Fruit fly (Drosophila melanogaster): ENCODE results near the gene CG45116.

CG45116 gene

dm6 chr3L:22727739-22728335 is 28.6 kb downstream of the CG45116 start, which contains the start of the genes CG14450 and CG11367:
CG14450 (minus strand) TSS chr3L:22727789.
CG11367 (plus strand) TSS chr3L:22728111.
- TF ChIP-seq Rel (GFP tag; optimal IDR thresholded peaks at IDR 0.05) (no peak), Rel (tag; optimal IDR thresholded peaks at IDR 0.05) (peak; percentile 33), CrebA (GFP tag; optimal IDR thresholded peaks at IDR 0.05; ENCODE audit: borderline replicate concordance) (no peak), woc (GFP tag; optimal IDR thresholded peaks at IDR 0.05) (peak; percentile 64), Hnf4 (GFP tag; optimal IDR thresholded peaks at IDR 0.05) (no peak), sage (GFP tag; optimal IDR thresholded peaks at IDR 0.05) (peak; percentile 35), usp (GFP tag; optimal IDR thresholded peaks at IDR 0.05) (no peak), Hr83 (GFP tag; optimal IDR thresholded peaks at IDR 0.05; ENCODE audit: poor library complexity, severe bottlenecking) (peak; percentile 33), Dfd (GFP tag; optimal IDR thresholded peaks at IDR 0.05) (no peak), lola (GFP tag; optimal IDR thresholded peaks at IDR 0.05) (no peak), Vsx2 (GFP tag; optimal IDR thresholded peaks at IDR 0.05; ENCODE audit: partially characterized antibody) (peak; percentile 79), OdsH (GFP tag; optimal IDR thresholded peaks at IDR 0.05) (no peak), tai (GFP tag; optimal IDR thresholded peaks at IDR 0.05) (no peak), N (GFP tag; optimal IDR thresholded peaks at IDR 0.05) (no peak), foxo (GFP tag; optimal IDR thresholded peaks at IDR 0.05) (no peak), brk (GFP tag; optimal IDR thresholded peaks at IDR 0.05) (no peak), dl (GFP tag; optimal IDR thresholded peaks at IDR 0.05; ENCODE audit: insufficient read depth in 1 of 2, partially characterized antibody in 2 of 2) (peak; percentile 2 to 55), Hr78 (GFP tag; optimal IDR thresholded peaks at IDR 0.05) (no peak), Mio (GFP tag; optimal IDR thresholded peaks at IDR 0.05) (no peak), pan (optimal IDR thresholded peaks at IDR 0.05) (no peak), Dif (GFP tag; optimal IDR thresholded peaks at IDR 0.05; ENCODE audit: partially characterized antibody) (peak; percentile 74), CG32264 (GFP tag; optimal IDR thresholded peaks at IDR 0.05) (no peak), Jra (GFP tag; optimal IDR thresholded peaks at IDR 0.05) (no peak), CG9705 (GFP tag; optimal IDR thresholded peaks at IDR 0.05) (peak; percentile 10), Sp1 (GFP tag; optimal IDR thresholded peaks at IDR 0.05) (no peak), HLH106 (tag; optimal IDR thresholded peaks at IDR 0.05) (peak; percentile 30), GATAd (GFP tag; optimal IDR thresholded peaks at IDR 0.05) (no peak), h (GFP tag; optimal IDR thresholded peaks at IDR 0.05) (peak; percentile 52), Myc (optimal IDR thresholded peaks at IDR 0.05) (peak; percentile 95), jim (GFP tag; optimal IDR thresholded peaks at IDR 0.05) (no peak), dmrt93B (GFP tag; optimal IDR thresholded peaks at IDR 0.05) (no peak), sv (GFP tag; optimal IDR thresholded peaks at IDR 0.05) (no peak)

DNA sequence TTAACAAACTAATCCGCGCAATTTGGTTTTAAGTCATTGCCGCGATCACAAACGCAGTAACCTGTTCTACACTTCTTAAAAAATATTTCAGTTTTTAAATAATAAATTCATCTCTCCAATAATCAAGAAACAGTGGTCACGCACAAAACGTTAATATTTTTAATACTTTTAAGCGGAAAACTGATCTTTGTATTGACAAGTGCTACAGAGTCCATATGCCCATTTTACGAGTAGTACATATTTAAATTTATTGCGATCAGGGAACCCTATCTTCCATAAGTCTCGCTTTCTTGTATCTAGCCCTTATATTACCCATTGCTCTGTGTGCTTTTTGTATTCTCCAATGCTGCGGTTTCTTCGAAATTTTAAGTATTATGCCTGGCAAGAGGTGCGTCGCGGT is 30.2 kb downstream of the CG45116 start, which contains the start of gene CG32454:
CG32454 (plus strand) TSS at position 301 of the 400 bp plus-strand sequence.
- TF ChIP-seq h (GFP tag; optimal IDR thresholded peaks at IDR 0.05): no peak
- TF ChIP-seq CG9705 (GFP tag; optimal IDR thresholded peaks at IDR 0.05): no peak
- no peak for TF ChIP-seq ey (GFP tag; optimal IDR thresholded peaks at IDR 0.05)
- no peak for TF ChIP-seq rgr (GFP tag; optimal IDR thresholded peaks at IDR 0.05)
- no peak for TF ChIP-seq Vsx2 (GFP tag; optimal IDR thresholded peaks at IDR 0.05; ENCODE audit: partially characterized antibody)
- no peak for TF ChIP-seq jim (GFP tag; optimal IDR thresholded peaks at IDR 0.05)
- no peak for TF ChIP-seq CG32264 (GFP tag; optimal IDR thresholded peaks at IDR 0.05)
- TF ChIP-seq Mio (GFP tag; optimal IDR thresholded peaks at IDR 0.05): no peak
- TF ChIP-seq HLH106 (tag; optimal IDR thresholded peaks at IDR 0.05): no peak

DNA sequence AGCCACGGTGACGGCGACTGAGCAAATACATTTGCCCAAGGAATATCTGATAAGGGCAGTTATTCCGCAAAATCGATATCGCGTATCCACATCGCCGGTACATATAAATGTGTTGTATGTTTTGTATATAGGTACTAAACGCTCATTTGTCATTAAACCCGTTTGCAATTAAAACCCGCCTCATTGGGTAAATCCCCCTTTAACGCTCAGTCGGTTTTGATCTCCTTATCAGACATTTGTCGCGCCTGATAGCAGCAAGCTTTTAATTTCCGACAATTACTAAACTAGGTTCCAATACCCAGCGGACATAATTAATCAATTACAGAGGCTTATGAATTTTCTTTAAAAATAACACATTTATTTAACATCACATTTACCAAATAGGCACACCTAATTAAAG is 32.2 kb downstream of the CG45116 start:
- TF ChIP-seq tai (GFP tag; optimal IDR thresholded peaks at IDR 0.05): no peak
- TF ChIP-seq Mio (GFP tag; optimal IDR thresholded peaks at IDR 0.05): no peak
- no peak for TF ChIP-seq pan (optimal IDR thresholded peaks at IDR 0.05)
- no peak for TF ChIP-seq CG32264 (GFP tag; optimal IDR thresholded peaks at IDR 0.05)
- TF ChIP-seq Rel (GFP tag; optimal IDR thresholded peaks at IDR 0.05): no peak
- peak; percentile 92 for TF ChIP-seq Rel (tag; optimal IDR thresholded peaks at IDR 0.05)
- no peak for TF ChIP-seq Dfd (GFP tag; optimal IDR thresholded peaks at IDR 0.05)

DNA sequence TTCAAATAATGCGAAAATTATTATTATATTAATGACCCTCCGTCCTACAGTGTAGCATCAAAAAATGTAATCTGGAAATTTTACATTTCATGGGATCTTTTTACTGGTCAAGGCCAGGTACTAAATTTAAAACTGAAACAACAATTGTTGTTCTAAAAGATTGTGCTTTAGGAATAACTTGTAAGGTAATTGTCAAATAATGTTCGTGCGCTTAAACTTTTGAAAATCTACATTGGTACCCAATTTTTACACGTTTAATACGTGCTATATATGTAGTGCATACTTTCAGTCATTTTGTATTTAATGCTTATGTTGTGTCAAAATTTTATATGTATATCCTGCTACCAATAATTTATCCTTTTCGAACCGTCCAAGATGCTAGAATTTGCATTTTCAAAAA is 34.4 kb downstream of the CG45116 start:
- TF ChIP-seq Myc (optimal IDR thresholded peaks at IDR 0.05): peak; percentile 42
- no peak for TF ChIP-seq jim (GFP tag; optimal IDR thresholded peaks at IDR 0.05)
